Fruit fly (Drosophila melanogaster) whole organism, wandering third instar larva: ENCODE data around the gene CG7408.

ENCODE experiments used
- Abd-B ChIP-seq: fragments of >200 bp; optimal IDR thresholded peaks from 2 replicates; lab custom pipeline; 2017; ENCODE audit warnings: missing biosample characterization, missing genetic modification characterization
- CG32264 ChIP-seq: fragments of 200-800 bp; sonication (Bioruptor generic); optimal IDR thresholded peaks from 2 replicates; lab custom pipeline; 2016; ENCODE audit warnings: missing biosample characterization, missing genetic modification characterization
- CG9705 ChIP-seq: fragments of 200-800 bp; sonication (Bioruptor generic); optimal IDR thresholded peaks from 2 replicates; lab custom pipeline; 2018; ENCODE audit warnings: missing biosample characterization, mild to moderate bottlenecking, missing genetic modification characterization
- Dfd ChIP-seq: fragments of >200 bp; optimal IDR thresholded peaks from 2 replicates; lab custom pipeline; 2017; ENCODE audit warnings: missing biosample characterization, missing genetic modification characterization
- Dif ChIP-seq: fragments of 200-275, 200-300 bp; sonication (Bioruptor generic); optimal IDR thresholded peaks from 2 replicates; lab custom pipeline; 2018; ENCODE audit warnings: missing biosample characterization, missing genetic modification characterization; ENCODE audit not compliant: partially characterized antibody
- GATAd ChIP-seq: sonication (Bioruptor generic); optimal IDR thresholded peaks from 2 replicates; lab custom pipeline; 2016; ENCODE audit warnings: missing biosample characterization, missing genetic modification characterization
- HLH106 ChIP-seq: fragments of 200-800 bp; optimal IDR thresholded peaks from 3 replicates; lab custom pipeline; 2019; ENCODE audit warnings: missing biosample characterization, mild to moderate bottlenecking, missing genetic modification characterization, moderate library complexity
- Hnf4 ChIP-seq: fragments of 200-800 bp; sonication (Bioruptor generic); optimal IDR thresholded peaks from 2 replicates; lab custom pipeline; 2016; ENCODE audit warnings: missing biosample characterization, mild to moderate bottlenecking, missing genetic modification characterization
- Hr78 ChIP-seq: fragments of >200 bp; optimal IDR thresholded peaks from 2 replicates; lab custom pipeline; 2017; ENCODE audit warnings: missing biosample characterization, missing genetic modification characterization
- Hr83 ChIP-seq: fragments of 200-300 bp; sonication (Bioruptor generic); optimal IDR thresholded peaks from 2 replicates; lab custom pipeline; 2016; ENCODE audit warnings: missing biosample characterization, mild to moderate bottlenecking, missing genetic modification characterization, moderate library complexity; ENCODE audit not compliant: poor library complexity, severe bottlenecking
- Jra ChIP-seq: sonication (Bioruptor generic); optimal IDR thresholded peaks from 2 replicates; lab custom pipeline; 2016; ENCODE audit warnings: missing biosample characterization, missing genetic modification characterization
- Mio ChIP-seq: sonication (Bioruptor generic); optimal IDR thresholded peaks from 2 replicates; lab custom pipeline; 2016; ENCODE audit warnings: missing biosample characterization, missing genetic modification characterization
- Myc ChIP-seq: fragments of >200 bp; optimal IDR thresholded peaks from 2 replicates; lab custom pipeline; 2017
- N ChIP-seq: fragments of >200 bp; optimal IDR thresholded peaks from 2 replicates; lab custom pipeline; 2018; ENCODE audit warnings: missing biosample characterization, missing external identifiers, missing genetic modification characterization
- OdsH ChIP-seq: fragments of 200-800 bp; sonication (Bioruptor generic); optimal IDR thresholded peaks from 2 replicates; lab custom pipeline; 2016; ENCODE audit warnings: missing biosample characterization, mild to moderate bottlenecking, missing genetic modification characterization
- Rel ChIP-seq, 2 experiments: fragments of 200-800 bp; sonication (Bioruptor generic) in 1 of 2; optimal IDR thresholded peaks; 2 replicates in 1 of 2; 3 replicates in 1 of 2; lab custom pipeline; 2016 to 2019; ENCODE audit warnings: mild to moderate bottlenecking in 2 of 2, missing biosample characterization in 2 of 2, missing genetic modification characterization in 2 of 2, moderate library complexity in 1 of 2
- Sp1 ChIP-seq: fragments of 200-800 bp; sonication (Bioruptor generic); optimal IDR thresholded peaks from 3 replicates; lab custom pipeline; 2019; ENCODE audit warnings: missing biosample characterization, mild to moderate bottlenecking, missing genetic modification characterization, moderate library complexity
- Vsx2 ChIP-seq: fragments of 200-300, 225-300 bp; sonication (Bioruptor generic); optimal IDR thresholded peaks from 2 replicates; lab custom pipeline; 2018; ENCODE audit warnings: missing biosample characterization, missing genetic modification characterization; ENCODE audit not compliant: partially characterized antibody
- br ChIP-seq: fragments of 200-800 bp; sonication (Bioruptor generic); optimal IDR thresholded peaks from 2 replicates; lab custom pipeline; 2016; ENCODE audit warnings: missing biosample characterization, missing genetic modification characterization
- brk ChIP-seq: fragments of 200-800 bp; sonication (Bioruptor generic); optimal IDR thresholded peaks from 2 replicates; lab custom pipeline; 2016; ENCODE audit warnings: missing biosample characterization, mild to moderate bottlenecking, missing genetic modification characterization
- dl ChIP-seq, 2 experiments: fragments of 175-275, 200-275 bp in 1 of 2; fragments of 200-275 bp in 1 of 2; sonication (Bioruptor generic); optimal IDR thresholded peaks; lab custom pipeline; 2018; ENCODE audit warnings: mild to moderate bottlenecking in 2 of 2, missing biosample characterization in 2 of 2, missing genetic modification characterization in 2 of 2, moderate library complexity in 2 of 2; ENCODE audit not compliant: partially characterized antibody in 2 of 2, insufficient read depth in 1 of 2
- dmrt93B ChIP-seq: fragments of 200-800 bp; sonication (Bioruptor generic); optimal IDR thresholded peaks from 2 replicates; lab custom pipeline; 2018; ENCODE audit warnings: missing biosample characterization, mild to moderate bottlenecking, missing genetic modification characterization
- ey ChIP-seq: fragments of 200-800 bp; sonication (Bioruptor generic); optimal IDR thresholded peaks from 2 replicates; lab custom pipeline; 2016; ENCODE audit warnings: missing biosample characterization, missing genetic modification characterization
- foxo ChIP-seq, 2 experiments: fragments of 200-800 bp; sonication (Bioruptor generic); optimal IDR thresholded peaks; 2 replicates in 1 of 2; 3 replicates in 1 of 2; lab custom pipeline; 2016 to 2017; ENCODE audit warnings: missing biosample characterization in 2 of 2, missing genetic modification characterization in 2 of 2
- fru ChIP-seq: fragments of 200-800 bp; sonication (Bioruptor generic); optimal IDR thresholded peaks from 3 replicates; lab custom pipeline; 2016; ENCODE audit warnings: missing biosample characterization, mild to moderate bottlenecking, missing genetic modification characterization
- h ChIP-seq: fragments of 200-800 bp; sonication (Bioruptor generic); optimal IDR thresholded peaks from 3 replicates; lab custom pipeline; 2016; ENCODE audit warnings: missing biosample characterization, mild to moderate bottlenecking, missing genetic modification characterization
- jim ChIP-seq: fragments of 175-275, 200-325 bp; sonication (Bioruptor generic); optimal IDR thresholded peaks from 2 replicates; lab custom pipeline; 2016; ENCODE audit warnings: missing biosample characterization, mild to moderate bottlenecking, missing genetic modification characterization
- lola ChIP-seq: fragments of >200 bp; optimal IDR thresholded peaks from 2 replicates; lab custom pipeline; 2017; ENCODE audit warnings: missing biosample characterization, missing genetic modification characterization
- psq ChIP-seq: fragments of 200-800 bp; sonication (Bioruptor generic); optimal IDR thresholded peaks from 3 replicates; lab custom pipeline; 2017; ENCODE audit warnings: missing biosample characterization, mild to moderate bottlenecking, missing genetic modification characterization, moderate library complexity
- rgr ChIP-seq: fragments of 200-800 bp; sonication (Bioruptor generic); optimal IDR thresholded peaks from 3 replicates; lab custom pipeline; 2016; ENCODE audit warnings: missing biosample characterization, mild to moderate bottlenecking, missing genetic modification characterization
- sage ChIP-seq: fragments of 200-800 bp; sonication (Bioruptor generic); optimal IDR thresholded peaks from 2 replicates; lab custom pipeline; 2016; ENCODE audit warnings: missing biosample characterization, mild to moderate bottlenecking, missing genetic modification characterization
- sv ChIP-seq: fragments of 200-800 bp; sonication (Bioruptor generic); optimal IDR thresholded peaks from 3 replicates; lab custom pipeline; 2016; ENCODE audit warnings: missing biosample characterization, missing genetic modification characterization
- tai ChIP-seq: sonication (Bioruptor generic); optimal IDR thresholded peaks from 2 replicates; lab custom pipeline; 2016; ENCODE audit warnings: missing biosample characterization, missing genetic modification characterization
- usp ChIP-seq: fragments of >200 bp; optimal IDR thresholded peaks from 2 replicates; lab custom pipeline; 2017; ENCODE audit warnings: missing biosample characterization, missing genetic modification characterization
- woc ChIP-seq: sonication (Bioruptor generic); optimal IDR thresholded peaks from 2 replicates; lab custom pipeline; 2016; ENCODE audit warnings: missing biosample characterization, mild to moderate bottlenecking, missing genetic modification characterization

The CG7408 gene

dm6 chr3L:17907609-17908160 lies 28.8 kb downstream of the CG7408 start, which contains the start of the genes Prestin and Wdr92 (continued):
- peak; percentile 8 for TF ChIP-seq br
- TF ChIP-seq usp, result no peak
- TF ChIP-seq CG32264 (GFP tag; lab: Kevin White, UChicago), result no peak
- TF ChIP-seq psq (GFP tag; lab: Kevin White, UChicago), result no peak
- TF ChIP-seq fru, result peak; percentile 52
- TF ChIP-seq jim (GFP tag; lab: Kevin White, UChicago), result peak; percentile 25
- TF ChIP-seq Dif (GFP tag; lab: Kevin White, UChicago), result peak; percentile 25
- TF ChIP-seq rgr, result peak; percentile 31
- peak; percentile 12 for TF ChIP-seq Jra (GFP tag; lab: Kevin White, UChicago)
- peak; percentile 49 for TF ChIP-seq woc (GFP tag; lab: Kevin White, UChicago)
- TF ChIP-seq brk (GFP tag; lab: Kevin White, UChicago), result peak; percentile 75
- TF ChIP-seq h (GFP tag; lab: Kevin White, UChicago), result peak; percentile 58
- peak; percentile 40 for TF ChIP-seq sage (GFP tag; lab: Kevin White, UChicago)
- TF ChIP-seq HLH106 (tag; lab: Kevin White, UChicago), result peak; percentile 0
- peak; percentile 31 to 35 for TF ChIP-seq foxo (GFP tag; optimal IDR thresholded peaks at IDR 0.05; lab: Kevin White, UChicago)
- peak; percentile 52 for TF ChIP-seq Hnf4 (GFP tag; lab: Kevin White, UChicago)
- TF ChIP-seq Myc (lab: Kevin White, UChicago), result no peak

DNA sequence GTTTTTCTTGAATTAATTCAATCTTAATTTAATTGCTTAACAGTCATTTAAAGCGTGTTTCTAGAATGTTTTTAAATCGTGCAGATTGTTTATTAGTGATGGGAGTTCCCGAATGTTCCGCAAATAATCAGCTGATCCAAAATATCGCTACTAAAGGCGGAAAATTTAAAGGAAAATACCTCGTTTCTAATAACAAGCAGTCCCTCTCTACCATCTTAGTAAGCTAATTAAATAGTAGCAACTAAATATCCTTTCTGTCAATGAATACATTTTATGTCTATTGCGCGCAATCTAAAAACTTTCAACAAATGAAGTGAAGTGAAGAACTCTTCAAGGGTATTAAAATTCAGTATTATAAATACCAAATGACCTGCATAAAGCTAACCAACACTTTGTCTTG lies 33.6 kb downstream of the CG7408 start, which contains the start of gene CG5290:
TSS of gene CG5290 (minus strand) at position 118 of the 400 bp plus-strand sequence.
- peak in 1 of 2 experiments; percentile 49 for TF ChIP-seq foxo (GFP tag; optimal IDR thresholded peaks at IDR 0.05; lab: Kevin White, UChicago)
- TF ChIP-seq Dfd (GFP tag; lab: Kevin White, UChicago), result no peak
- TF ChIP-seq h (GFP tag; lab: Kevin White, UChicago), result peak; percentile 31
- peak; percentile 45 for TF ChIP-seq woc (GFP tag; lab: Kevin White, UChicago)
- peak; percentile 31 for TF ChIP-seq GATAd
- TF ChIP-seq Hr78, result no peak
- no peak for TF ChIP-seq Abd-B (GFP tag; lab: Kevin White, UChicago)
- peak; percentile 54 for TF ChIP-seq Vsx2 (GFP tag; lab: Kevin White, UChicago)
- peak; percentile 64 for TF ChIP-seq tai (GFP tag; lab: Kevin White, UChicago)
- TF ChIP-seq Rel (GFP tag; optimal IDR thresholded peaks at IDR 0.05; lab: Kevin White, UChicago), result no peak
- no peak for TF ChIP-seq Rel (tag; optimal IDR thresholded peaks at IDR 0.05; lab: Kevin White, UChicago)
- peak; percentile 22 for TF ChIP-seq Myc (lab: Kevin White, UChicago)
- no peak for TF ChIP-seq Hr83
- peak; percentile 28 for TF ChIP-seq Jra (GFP tag; lab: Kevin White, UChicago)
- no peak for TF ChIP-seq dmrt93B (GFP tag; lab: Kevin White, UChicago)
- peak; percentile 32 for TF ChIP-seq psq (GFP tag; lab: Kevin White, UChicago)
- peak; percentile 45 for TF ChIP-seq OdsH (GFP tag; lab: Kevin White, UChicago)
- no peak for TF ChIP-seq sage (GFP tag; lab: Kevin White, UChicago)
- peak; percentile 34 for TF ChIP-seq HLH106 (tag; lab: Kevin White, UChicago)
- peak; percentile 66 for TF ChIP-seq Hnf4 (GFP tag; lab: Kevin White, UChicago)
- peak; percentile 29 for TF ChIP-seq br
- TF ChIP-seq jim (GFP tag; lab: Kevin White, UChicago), result no peak
- TF ChIP-seq CG9705 (GFP tag; lab: Kevin White, UChicago), result no peak
- TF ChIP-seq brk (GFP tag; lab: Kevin White, UChicago), result peak; percentile 22
- TF ChIP-seq sv (GFP tag; lab: Kevin White, UChicago), result peak; percentile 20
- no peak for TF ChIP-seq Mio (GFP tag; lab: Kevin White, UChicago)
- peak; percentile 49 for TF ChIP-seq fru
- TF ChIP-seq dl (GFP tag; optimal IDR thresholded peaks at IDR 0.05; lab: Kevin White, UChicago; ENCODE audit: insufficient read depth in 1 of 2, partially characterized antibody in 2 of 2), result no peak
- no peak for TF ChIP-seq lola
- TF ChIP-seq rgr, result peak; percentile 73
- peak; percentile 40 for TF ChIP-seq ey
- TF ChIP-seq Sp1, result peak; percentile 35
- no peak for TF ChIP-seq N
